Worm (Caenorhabditis elegans) whole organism, mixed stage, embryonic: Measurements from ENCODE around the gene F21G4.3.
A peak's percentile ranks its signal among the peaks of the same experiment; 100 is the strongest.

Experiments used
- M03D4.4 ChIP-seq: sonication (generic microtip); optimal IDR thresholded peaks from 2 replicates; lab custom pipeline; 2017; ENCODE audit warnings: mild to moderate bottlenecking, missing genetic modification characterization, missing compliant biosample characterization
- bed-3 ChIP-seq: fragments of 200-800 bp; sonication (Bioruptor generic); optimal IDR thresholded peaks from 3 replicates; lab custom pipeline; 2018; ENCODE audit warnings: mild to moderate bottlenecking, missing genetic modification characterization, moderate library complexity, missing compliant biosample characterization
- blmp-1 ChIP-seq: fragments of 150-350 bp; optimal IDR thresholded peaks from 2 replicates; lab custom pipeline; 2014; ENCODE audit warnings: missing biosample characterization, missing genetic modification characterization
- ceh-39 ChIP-seq: fragments of 150-350 bp; optimal IDR thresholded peaks from 2 replicates; lab custom pipeline; 2014; ENCODE audit warnings: missing biosample characterization, missing genetic modification characterization
- ceh-43 ChIP-seq: fragments of 200-800 bp; sonication (Bioruptor generic); optimal IDR thresholded peaks from 2 replicates; lab custom pipeline; 2018; ENCODE audit warnings: mild to moderate bottlenecking, missing genetic modification characterization, moderate library complexity, missing compliant biosample characterization
- ceh-83 ChIP-seq: fragments of 200-800 bp; sonication (Bioruptor generic); optimal IDR thresholded peaks from 2 replicates; lab custom pipeline; 2018; ENCODE audit warnings: mild to moderate bottlenecking, missing genetic modification characterization, missing compliant biosample characterization
- ces-1 ChIP-seq: fragments of 150-350 bp; optimal IDR thresholded peaks from 2 replicates; lab custom pipeline; 2014; ENCODE audit warnings: missing biosample characterization, missing genetic modification reagents, missing genetic modification characterization
- cnd-1 ChIP-seq: fragments of 200-800 bp; sonication (Bioruptor generic); optimal IDR thresholded peaks from 2 replicates; lab custom pipeline; 2018; ENCODE audit warnings: mild to moderate bottlenecking, missing genetic modification characterization, missing compliant biosample characterization
- drap-1 ChIP-seq: fragments of 200-800 bp; sonication (Bioruptor generic); optimal IDR thresholded peaks from 3 replicates; lab custom pipeline; 2018; ENCODE audit warnings: mild to moderate bottlenecking, missing genetic modification characterization, missing compliant biosample characterization
- elt-1 ChIP-seq: sonication (generic microtip); optimal IDR thresholded peaks from 2 replicates; lab custom pipeline; 2017; ENCODE audit warnings: missing genetic modification characterization, mild to moderate bottlenecking, missing compliant biosample characterization, antibody characterized with exemption, moderate library complexity, borderline replicate concordance; ENCODE audit not compliant: insufficient read depth
- elt-3 ChIP-seq: fragments of 150-350 bp; optimal IDR thresholded peaks from 2 replicates; lab custom pipeline; 2014; ENCODE audit warnings: missing biosample characterization, missing genetic modification characterization
- flh-1 ChIP-seq: fragments of 200-800 bp; sonication (Bioruptor generic); optimal IDR thresholded peaks from 2 replicates; lab custom pipeline; 2018; ENCODE audit warnings: mild to moderate bottlenecking, missing genetic modification characterization, moderate library complexity, missing compliant biosample characterization
- ham-2 ChIP-seq: fragments of 200-800 bp; sonication (Bioruptor generic); optimal IDR thresholded peaks from 2 replicates; lab custom pipeline; 2018; ENCODE audit warnings: mild to moderate bottlenecking, missing genetic modification characterization, missing compliant biosample characterization
- hlh-1 ChIP-seq: fragments of 150-350 bp; optimal IDR thresholded peaks from 2 replicates; lab custom pipeline; 2014; ENCODE audit warnings: missing biosample characterization, missing genetic modification reagents, missing genetic modification characterization
- lin-13 ChIP-seq: fragments of 150-350 bp; optimal IDR thresholded peaks from 2 replicates; lab custom pipeline; 2014; ENCODE audit warnings: missing biosample characterization, missing genetic modification characterization
- lin-32 ChIP-seq: fragments of 200-800 bp; sonication (Bioruptor generic); optimal IDR thresholded peaks from 2 replicates; lab custom pipeline; 2018; ENCODE audit warnings: mild to moderate bottlenecking, missing genetic modification characterization, missing compliant biosample characterization
- lsy-2 ChIP-seq: fragments of 150-350 bp; optimal IDR thresholded peaks from 2 replicates; lab custom pipeline; 2014; ENCODE audit warnings: missing biosample characterization, missing genetic modification characterization
- mab-5 ChIP-seq: fragments of 150-350 bp; optimal IDR thresholded peaks from 2 replicates; lab custom pipeline; 2014; ENCODE audit warnings: missing biosample characterization, missing genetic modification characterization
- mep-1 ChIP-seq: fragments of 150-350 bp; optimal IDR thresholded peaks from 2 replicates; lab custom pipeline; 2017; ENCODE audit warnings: missing biosample characterization, missing genetic modification reagents, missing genetic modification characterization, inconsistent platforms
- mls-2 ChIP-seq: sonication (generic microtip); optimal IDR thresholded peaks from 2 replicates; lab custom pipeline; 2016; ENCODE audit warnings: mild to moderate bottlenecking, missing genetic modification characterization, moderate library complexity, missing compliant biosample characterization
- nhr-12 ChIP-seq: fragments of 150-350 bp; optimal IDR thresholded peaks from 2 replicates; lab custom pipeline; 2014; ENCODE audit warnings: missing biosample characterization, missing genetic modification characterization
- nhr-2 ChIP-seq: fragments of 150-350 bp; optimal IDR thresholded peaks from 2 replicates; lab custom pipeline; 2014; ENCODE audit warnings: missing biosample characterization, missing genetic modification characterization
- nhr-237 ChIP-seq: fragments of 150-350 bp; optimal IDR thresholded peaks from 2 replicates; lab custom pipeline; 2014; ENCODE audit warnings: missing biosample characterization, missing genetic modification characterization
- nhr-28 ChIP-seq: fragments of 150-350 bp; optimal IDR thresholded peaks from 2 replicates; lab custom pipeline; 2014; ENCODE audit warnings: missing biosample characterization, missing genetic modification characterization
- nhr-76 ChIP-seq: sonication (generic microtip); optimal IDR thresholded peaks from 2 replicates; lab custom pipeline; 2017; ENCODE audit warnings: missing biosample characterization, missing genetic modification characterization
- pha-4 ChIP-seq: fragments of 150-350 bp; optimal IDR thresholded peaks from 2 replicates; lab custom pipeline; 2018; ENCODE audit warnings: missing biosample characterization, missing genetic modification reagents, missing genetic modification characterization
- sem-2 ChIP-seq: fragments of 200-800 bp; sonication (Bioruptor generic); optimal IDR thresholded peaks from 2 replicates; lab custom pipeline; 2018; ENCODE audit warnings: mild to moderate bottlenecking, missing genetic modification characterization, missing compliant biosample characterization
- snpc-4 ChIP-seq: fragments of 150-350 bp; optimal IDR thresholded peaks from 2 replicates; lab custom pipeline; 2014; ENCODE audit warnings: missing biosample characterization, missing genetic modification characterization
- sptf-1 ChIP-seq: sonication (generic microtip); optimal IDR thresholded peaks from 2 replicates; lab custom pipeline; 2017; ENCODE audit warnings: mild to moderate bottlenecking, missing genetic modification characterization, moderate library complexity, missing compliant biosample characterization
- tbx-8 ChIP-seq: fragments of 200-800 bp; sonication (Bioruptor generic); optimal IDR thresholded peaks from 2 replicates; lab custom pipeline; 2018; ENCODE audit warnings: mild to moderate bottlenecking, missing genetic modification characterization, moderate library complexity, missing compliant biosample characterization
- unc-120 ChIP-seq: sonication (generic microtip); optimal IDR thresholded peaks from 2 replicates; lab custom pipeline; 2017; ENCODE audit warnings: missing genetic modification characterization, missing compliant biosample characterization; ENCODE audit not compliant: poor library complexity, severe bottlenecking
- unc-39 ChIP-seq: fragments of 150-350 bp; optimal IDR thresholded peaks from 2 replicates; lab custom pipeline; 2014; ENCODE audit warnings: missing biosample characterization, missing genetic modification characterization
- unc-62 ChIP-seq: fragments of 150-350 bp; optimal IDR thresholded peaks from 2 replicates; lab custom pipeline; 2014; ENCODE audit warnings: missing biosample characterization, missing genetic modification reagents, missing genetic modification characterization
- zip-8 ChIP-seq: fragments of 150-350 bp; optimal IDR thresholded peaks from 2 replicates; lab custom pipeline; 2014; ENCODE audit warnings: missing biosample characterization, missing genetic modification characterization
- ztf-11 ChIP-seq: fragments of 150-350 bp; optimal IDR thresholded peaks from 2 replicates; lab custom pipeline; 2014; ENCODE audit warnings: missing biosample characterization, missing genetic modification characterization

F21G4.3 gene

DNA sequence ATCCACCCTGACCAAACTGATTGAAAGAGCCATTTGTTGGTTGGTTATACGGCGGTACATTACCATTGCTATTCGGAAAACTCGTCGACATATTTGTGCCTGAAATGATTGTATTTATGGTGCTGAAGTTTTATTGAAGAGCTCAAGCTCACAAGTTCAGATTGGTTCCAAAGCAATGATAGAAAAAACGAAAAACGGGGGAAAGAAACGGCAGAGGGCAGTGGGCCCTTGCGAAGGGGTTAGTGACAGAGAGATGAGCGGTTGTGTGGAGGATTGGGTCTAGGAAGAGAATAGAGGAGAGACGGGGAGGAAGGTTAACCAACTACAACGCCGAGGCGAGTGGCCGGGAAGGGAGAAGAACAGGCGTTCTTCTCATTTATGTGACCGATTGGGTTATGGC is 36.4 kb downstream of the F21G4.3 start, which contains the start of gene nra-3:
Gene nra-3, minus strand, starts transcription at position 101 of the 400 bp plus-strand sequence.
- TF ChIP-seq ces-1 (GFP tag; lab: Kevin White, UChicago) (peak; percentile 17), nhr-2 (tag; lab: Kevin White, UChicago) (peak; percentile 15), cnd-1 (tag; lab: Kevin White, UChicago) (peak; percentile 1), mab-5 (no peak)

DNA sequence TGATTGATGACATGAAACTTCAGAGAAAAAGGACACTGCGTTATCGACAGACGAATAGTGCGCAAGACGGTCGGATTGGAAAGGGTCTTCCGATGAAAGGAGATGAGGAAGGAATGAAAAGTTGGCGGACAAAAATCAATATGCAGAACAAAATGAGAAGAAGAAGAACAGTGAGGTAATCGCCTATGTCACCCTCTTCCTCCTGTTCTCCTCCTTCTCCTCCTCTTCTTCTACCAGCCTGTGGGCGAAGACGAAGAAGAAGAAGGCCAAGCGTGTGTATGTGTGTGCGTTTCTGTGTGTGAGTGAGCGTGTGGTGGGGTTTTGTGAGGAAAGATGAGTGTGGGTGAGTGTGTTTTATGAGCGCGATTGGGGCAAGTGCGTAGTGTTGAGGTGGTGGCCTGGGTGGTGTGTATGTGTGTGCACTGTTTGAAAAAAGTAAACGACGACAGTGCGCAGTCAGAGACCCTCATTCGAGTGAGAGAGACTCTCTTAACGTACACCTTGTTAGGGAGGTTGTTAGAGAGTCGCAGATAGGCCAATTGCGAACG is 37.4 kb downstream of the F21G4.3 start, which contains the start of gene tsp-21:
Gene tsp-21, plus strand, starts transcription at position 146 of the 548 bp plus-strand sequence.
- no peak for TF ChIP-seq ceh-43 (GFP tag; lab: Kevin White, UChicago)
- peak; percentile 47 for TF ChIP-seq unc-120
- TF ChIP-seq pha-4 = peak; percentile 88
- TF ChIP-seq hlh-1 (tag; lab: Kevin White, UChicago) = peak; percentile 83
- TF ChIP-seq ces-1 (GFP tag; lab: Kevin White, UChicago) = peak; percentile 44
- peak; percentile 76 for TF ChIP-seq M03D4.4 (tag; lab: Kevin White, UChicago)
- TF ChIP-seq snpc-4 = no peak
- no peak for TF ChIP-seq ceh-83 (GFP tag; lab: Kevin White, UChicago)
- peak; percentile 83 for TF ChIP-seq mls-2 (tag; lab: Kevin White, UChicago)
- TF ChIP-seq cnd-1 (tag; lab: Kevin White, UChicago) = peak; percentile 96
- peak; percentile 31 for TF ChIP-seq nhr-12
- TF ChIP-seq sptf-1 (tag; lab: Kevin White, UChicago) = peak; percentile 83
- TF ChIP-seq drap-1 (GFP tag; lab: Kevin White, UChicago) = peak; percentile 52
- no peak for TF ChIP-seq lin-32 (GFP tag; lab: Kevin White, UChicago)
- TF ChIP-seq tbx-8 = no peak
- TF ChIP-seq unc-62 (GFP tag; lab: Kevin White, UChicago) = peak; percentile 42
- peak; percentile 23 for TF ChIP-seq sem-2 (GFP tag; lab: Kevin White, UChicago)
- peak; percentile 43 for TF ChIP-seq unc-39 (tag; lab: Kevin White, UChicago)
- TF ChIP-seq ceh-39 = peak; percentile 67
- no peak for TF ChIP-seq mab-5
- no peak for TF ChIP-seq bed-3 (GFP tag; lab: Kevin White, UChicago)
- peak; percentile 38 for TF ChIP-seq ztf-11 (tag; lab: Kevin White, UChicago)
- TF ChIP-seq mep-1 (tag; lab: Kevin White, UChicago) = peak; percentile 77
- no peak for TF ChIP-seq nhr-76 (tag; lab: Kevin White, UChicago)
- peak; percentile 79 for TF ChIP-seq nhr-2 (tag; lab: Kevin White, UChicago)
- no peak for TF ChIP-seq lsy-2 (tag; lab: Kevin White, UChicago)
- no peak for TF ChIP-seq elt-3
- TF ChIP-seq flh-1 (GFP tag; lab: Kevin White, UChicago) = no peak
- peak; percentile 76 for TF ChIP-seq lin-13 (tag; lab: Kevin White, UChicago)
- TF ChIP-seq zip-8 (tag; lab: Kevin White, UChicago) = no peak
- no peak for TF ChIP-seq nhr-28 (tag; lab: Kevin White, UChicago)
- TF ChIP-seq nhr-237 (tag; lab: Kevin White, UChicago) = peak; percentile 52
- TF ChIP-seq ham-2 = peak; percentile 45
- TF ChIP-seq blmp-1 (tag; lab: Kevin White, UChicago) = no peak
- peak; percentile 48 for TF ChIP-seq elt-1 (tag; lab: Kevin White, UChicago)

DNA sequence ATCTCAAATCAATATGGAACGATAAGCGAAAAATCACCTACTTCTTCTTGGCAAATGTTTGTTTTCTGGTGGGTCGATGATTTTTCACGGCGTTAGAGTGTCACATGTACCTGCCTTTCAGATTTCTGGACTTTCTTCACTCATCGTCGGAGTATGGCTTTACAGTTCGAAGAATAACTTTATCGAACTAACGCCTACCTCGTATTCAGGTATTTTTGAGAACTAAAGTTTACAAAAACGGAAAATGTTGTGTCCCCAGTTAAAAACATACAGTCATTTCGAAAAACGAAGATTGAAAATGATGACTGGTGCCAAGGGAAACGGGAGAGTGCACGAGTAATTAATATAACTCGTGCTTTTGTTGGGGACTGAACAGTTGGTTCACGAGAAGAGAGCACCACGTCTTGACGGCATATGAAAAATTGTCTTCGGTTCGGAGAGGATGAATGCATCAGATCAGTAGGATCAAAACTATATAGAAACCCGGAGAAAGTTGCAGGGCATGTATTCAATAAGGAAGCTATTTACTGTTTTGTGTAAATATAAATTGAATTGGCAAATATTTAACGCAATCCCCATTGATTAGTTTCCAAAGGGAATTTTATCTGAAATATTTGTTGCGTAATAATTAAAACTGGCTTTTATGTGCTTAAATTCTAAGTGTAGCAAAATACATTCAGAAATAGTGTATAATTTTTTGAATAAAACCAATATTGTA is 38.5 kb downstream of the F21G4.3 start:
- peak; percentile 94 for TF ChIP-seq zip-8 (tag; lab: Kevin White, UChicago)
- TF ChIP-seq cnd-1 (tag; lab: Kevin White, UChicago) = peak; percentile 47
- no peak for TF ChIP-seq ceh-43 (GFP tag; lab: Kevin White, UChicago)
- peak; percentile 92 for TF ChIP-seq hlh-1 (tag; lab: Kevin White, UChicago)
- TF ChIP-seq, all 35 proteins: peak for 3
